Worm (Caenorhabditis elegans) whole organism, mixed stage, embryonic: Measurements from ENCODE around the gene F21C10.19.

Source experiments
- M03D4.4 ChIP-seq: sonication (generic microtip); optimal IDR thresholded peaks from 2 replicates; lab custom pipeline; 2017; ENCODE audit warnings: mild to moderate bottlenecking, missing genetic modification characterization, missing compliant biosample characterization
- blmp-1 ChIP-seq: fragments of 150-350 bp; optimal IDR thresholded peaks from 2 replicates; lab custom pipeline; 2014; ENCODE audit warnings: missing biosample characterization, missing genetic modification characterization
- elt-1 ChIP-seq: sonication (generic microtip); optimal IDR thresholded peaks from 2 replicates; lab custom pipeline; 2017; ENCODE audit warnings: missing genetic modification characterization, mild to moderate bottlenecking, missing compliant biosample characterization, antibody characterized with exemption, moderate library complexity, borderline replicate concordance; ENCODE audit not compliant: insufficient read depth
- elt-3 ChIP-seq: fragments of 150-350 bp; optimal IDR thresholded peaks from 2 replicates; lab custom pipeline; 2014; ENCODE audit warnings: missing biosample characterization, missing genetic modification characterization
- lin-13 ChIP-seq: fragments of 150-350 bp; optimal IDR thresholded peaks from 2 replicates; lab custom pipeline; 2014; ENCODE audit warnings: missing biosample characterization, missing genetic modification characterization
- lsy-2 ChIP-seq: fragments of 150-350 bp; optimal IDR thresholded peaks from 2 replicates; lab custom pipeline; 2014; ENCODE audit warnings: missing biosample characterization, missing genetic modification characterization
- mab-5 ChIP-seq: fragments of 150-350 bp; optimal IDR thresholded peaks from 2 replicates; lab custom pipeline; 2014; ENCODE audit warnings: missing biosample characterization, missing genetic modification characterization
- mep-1 ChIP-seq: fragments of 150-350 bp; optimal IDR thresholded peaks from 2 replicates; lab custom pipeline; 2017; ENCODE audit warnings: missing biosample characterization, missing genetic modification reagents, missing genetic modification characterization, inconsistent platforms
- nhr-12 ChIP-seq: fragments of 150-350 bp; optimal IDR thresholded peaks from 2 replicates; lab custom pipeline; 2014; ENCODE audit warnings: missing biosample characterization, missing genetic modification characterization
- nhr-237 ChIP-seq: fragments of 150-350 bp; optimal IDR thresholded peaks from 2 replicates; lab custom pipeline; 2014; ENCODE audit warnings: missing biosample characterization, missing genetic modification characterization
- sem-2 ChIP-seq: fragments of 200-800 bp; sonication (Bioruptor generic); optimal IDR thresholded peaks from 2 replicates; lab custom pipeline; 2018; ENCODE audit warnings: mild to moderate bottlenecking, missing genetic modification characterization, missing compliant biosample characterization

ce11 chrV:9166306-9166705, 35.4 kb downstream of the F21C10.19 start:
- TF ChIP-seq elt-3 (tag; lab: Kevin White, UChicago) (no peak), lsy-2 (tag; lab: Kevin White, UChicago) (no peak), M03D4.4 (tag; lab: Kevin White, UChicago) (no peak), sem-2 (GFP tag; lab: Kevin White, UChicago) (no peak), lin-13 (tag; lab: Kevin White, UChicago) (no peak), mab-5 (no peak), nhr-237 (no peak), nhr-12 (tag; lab: Kevin White, UChicago) (no peak), elt-1 (tag; lab: Kevin White, UChicago) (no peak), mep-1 (tag; lab: Kevin White, UChicago) (no peak), blmp-1 (tag; lab: Kevin White, UChicago) (no peak)
